Fruit fly (Drosophila melanogaster): ENCODE measurements around the gene Mon1.

DNA sequence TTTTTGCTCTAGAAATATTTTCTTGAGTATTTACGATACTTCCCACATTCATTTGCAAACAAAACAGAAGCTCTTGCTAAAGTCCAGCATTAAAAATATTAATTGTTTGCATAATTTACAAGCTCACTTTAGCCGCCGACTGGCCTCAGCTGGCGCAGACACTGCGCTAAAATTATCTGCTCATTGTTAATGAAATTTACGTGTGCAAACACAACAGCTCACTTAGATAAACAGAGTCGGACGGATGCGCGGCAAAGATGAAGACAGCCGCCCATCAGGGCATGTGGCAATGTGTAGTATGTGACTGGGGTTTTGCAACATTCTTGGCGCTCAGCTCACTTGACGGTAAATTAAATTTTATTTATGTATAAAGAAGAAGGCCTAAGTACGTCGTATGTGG, 21.4 kb upstream of the Mon1 start:
- TF ChIP-seq Hr78 (GFP tag; optimal IDR thresholded peaks at IDR 0.05) (no peak), rgr (GFP tag; optimal IDR thresholded peaks at IDR 0.05) (no peak), psq (GFP tag; optimal IDR thresholded peaks at IDR 0.05) (no peak), Hnf4 (GFP tag; optimal IDR thresholded peaks at IDR 0.05) (no peak), Vsx2 (GFP tag; optimal IDR thresholded peaks at IDR 0.05; ENCODE audit: partially characterized antibody) (no peak), OdsH (GFP tag; optimal IDR thresholded peaks at IDR 0.05) (peak; percentile 18), brk (GFP tag; optimal IDR thresholded peaks at IDR 0.05) (no peak), CrebA (GFP tag; optimal IDR thresholded peaks at IDR 0.05; ENCODE audit: borderline replicate concordance) (no peak), pan (optimal IDR thresholded peaks at IDR 0.05) (no peak), Dif (GFP tag; optimal IDR thresholded peaks at IDR 0.05; ENCODE audit: partially characterized antibody) (no peak), usp (GFP tag; optimal IDR thresholded peaks at IDR 0.05) (no peak)

Data from whole organism, wandering third instar larva.